Worm (Caenorhabditis elegans) whole organism, early embryonic: Measurements from ENCODE around the gene F46C5.2.

Experiments
- F13C5.2 ChIP-seq: sonication (generic microtip); optimal IDR thresholded peaks from 2 replicates; lab custom pipeline; 2017; ENCODE audit warnings: mild to moderate bottlenecking, missing genetic modification characterization, inconsistent platforms, missing compliant biosample characterization
- ama-1 ChIP-seq: fragments of 150-350 bp; optimal IDR thresholded peaks from 2 replicates; lab custom pipeline; 2014
- ceh-36 ChIP-seq: sonication (generic microtip); optimal IDR thresholded peaks from 2 replicates; lab custom pipeline; 2016; ENCODE audit warnings: missing genetic modification characterization, inconsistent platforms, missing compliant biosample characterization
- flt-1 ChIP-seq: fragments of 200-800 bp; sonication (Bioruptor generic); IDR thresholded peaks from 2 replicates; pipeline ENCODE4 v1.3.6; 2022; ENCODE audit warnings: missing genetic modification characterization, missing compliant biosample characterization
- hnd-1 ChIP-seq: sonication (generic microtip); optimal IDR thresholded peaks from 2 replicates; lab custom pipeline; 2016; ENCODE audit warnings: missing genetic modification characterization, missing compliant biosample characterization
- tbx-37 ChIP-seq: fragments of 200-800 bp; sonication (Bioruptor generic); conservative IDR thresholded peaks from 2 replicates; pipeline ENCODE4 v1.3.6; 2022; ENCODE audit warnings: missing genetic modification reagents, missing genetic modification characterization, missing compliant biosample characterization

DNA sequence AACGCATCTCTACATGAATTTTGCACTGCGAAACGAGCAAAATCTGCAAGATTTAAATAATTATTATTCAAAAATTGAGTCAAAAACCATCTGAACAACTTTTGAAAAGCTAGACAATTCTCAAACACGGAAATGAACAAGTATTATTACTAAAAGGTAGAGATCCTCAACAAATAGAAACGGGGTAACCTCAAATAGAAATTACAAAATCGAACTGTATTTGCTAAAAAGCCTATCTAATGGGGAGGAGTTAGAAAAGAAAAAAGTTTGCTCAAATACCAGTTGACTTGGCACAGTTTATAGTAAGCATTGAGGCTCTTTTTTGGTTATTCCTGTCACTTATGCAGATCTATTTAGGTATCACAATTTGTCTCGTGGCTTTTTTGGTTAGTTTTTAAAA, 3.3 kb downstream of the F46C5.2 start, which contains the start of gene nas-25:
- TF ChIP-seq ceh-36 (tag; lab: Kevin White, UChicago) (no peak), F13C5.2 (tag; lab: Kevin White, UChicago) (no peak), tbx-37 (GFP tag; lab: Robert Waterston, UW) (no peak), flt-1 (no peak), hnd-1 (tag; lab: Kevin White, UChicago) (no peak), ama-1 (no peak)
